Worm (Caenorhabditis elegans): ENCODE results near the gene gpd-3.
A peak's percentile ranks its signal among the peaks of the same experiment; 100 is the strongest.

gpd-3 gene

DNA sequence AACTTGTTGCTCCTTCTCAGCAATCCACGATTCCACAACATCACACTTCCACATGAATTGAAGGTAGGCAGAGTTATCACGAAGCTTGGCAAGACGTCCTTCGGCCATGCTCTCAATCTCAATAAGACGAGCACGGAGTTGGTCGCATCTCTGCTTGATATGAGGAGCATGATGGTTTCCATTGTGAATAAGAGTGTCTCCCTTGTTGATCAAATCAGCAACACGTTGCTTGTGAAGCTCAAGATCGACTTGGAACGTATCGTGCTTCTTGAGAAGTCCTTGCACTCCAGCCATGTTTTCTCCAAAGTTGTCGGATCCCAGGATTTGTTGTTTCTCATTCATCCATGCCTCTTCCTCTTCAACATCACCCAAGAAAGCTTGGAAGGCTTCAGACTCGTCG lies 6.5 kb upstream of the gpd-3 start:
- no peak for TF ChIP-seq elt-4 (tag; optimal IDR thresholded peaks at IDR 0.05)
- TF ChIP-seq ceh-48 (tag; optimal IDR thresholded peaks at IDR 0.05), result no peak
- no peak for TF ChIP-seq hlh-8 (tag; optimal IDR thresholded peaks at IDR 0.05)
- no peak for TF ChIP-seq K02D7.2 (tag; optimal IDR thresholded peaks at IDR 0.05)
- no peak for TF ChIP-seq hlh-6 (tag; optimal IDR thresholded peaks at IDR 0.05)

DNA sequence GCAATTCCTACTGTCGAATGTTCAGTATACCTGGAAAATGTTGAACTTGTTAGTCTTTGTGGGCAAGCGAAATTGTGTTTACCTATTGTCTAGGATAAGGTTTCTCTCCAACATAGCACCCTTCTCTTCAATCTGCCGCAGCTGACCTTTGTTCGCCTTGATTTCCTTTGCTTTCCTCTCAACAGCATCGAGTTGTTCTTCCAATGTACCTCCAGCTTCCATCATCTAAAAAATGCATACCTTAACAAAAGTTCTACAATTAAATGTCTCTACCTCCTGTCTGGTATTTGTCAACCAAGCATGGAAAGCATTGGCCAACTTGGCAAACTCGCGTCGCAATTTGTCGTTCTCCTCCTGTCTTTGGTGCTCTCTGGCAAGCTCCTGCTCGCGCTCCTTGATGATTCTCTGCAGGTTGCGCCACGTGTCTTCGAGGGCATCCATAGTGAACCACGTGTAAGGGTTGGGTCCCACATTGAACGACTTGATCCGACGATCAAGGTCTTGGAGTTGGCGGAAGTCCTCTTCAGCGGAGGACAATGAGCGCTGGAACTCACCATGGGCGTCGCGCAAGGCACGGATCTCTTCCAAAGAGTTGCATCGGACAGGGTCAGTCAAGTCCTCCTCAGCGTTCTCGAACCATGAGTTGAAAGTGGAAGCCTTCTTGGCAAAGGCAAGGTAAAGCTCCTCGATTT lies 5.6 kb upstream of the gpd-3 start:
- TF ChIP-seq hlh-6 (tag; optimal IDR thresholded peaks at IDR 0.05) (no peak), F13H6.1 (tag; optimal IDR thresholded peaks at IDR 0.05) (no peak), unc-55 (GFP tag; optimal IDR thresholded peaks at IDR 0.05) (no peak), hlh-13 (GFP tag; optimal IDR thresholded peaks at IDR 0.05) (no peak), ceh-30 (tag; optimal IDR thresholded peaks at IDR 0.05) (no peak), zip-5 (tag; optimal IDR thresholded peaks at IDR 0.05) (no peak), ets-4 (tag; optimal IDR thresholded peaks at IDR 0.05) (no peak), C08G9.2 (tag; optimal IDR thresholded peaks at IDR 0.05) (no peak), elt-2 (tag; optimal IDR thresholded peaks at IDR 0.05) (no peak), unc-42 (tag; optimal IDR thresholded peaks at IDR 0.05) (no peak), fax-1 (tag; optimal IDR thresholded peaks at IDR 0.05) (no peak), elt-4 (tag; optimal IDR thresholded peaks at IDR 0.05) (no peak), ceh-19 (GFP tag; optimal IDR thresholded peaks at IDR 0.05) (no peak), rnt-1 (tag; optimal IDR thresholded peaks at IDR 0.05) (no peak)

DNA sequence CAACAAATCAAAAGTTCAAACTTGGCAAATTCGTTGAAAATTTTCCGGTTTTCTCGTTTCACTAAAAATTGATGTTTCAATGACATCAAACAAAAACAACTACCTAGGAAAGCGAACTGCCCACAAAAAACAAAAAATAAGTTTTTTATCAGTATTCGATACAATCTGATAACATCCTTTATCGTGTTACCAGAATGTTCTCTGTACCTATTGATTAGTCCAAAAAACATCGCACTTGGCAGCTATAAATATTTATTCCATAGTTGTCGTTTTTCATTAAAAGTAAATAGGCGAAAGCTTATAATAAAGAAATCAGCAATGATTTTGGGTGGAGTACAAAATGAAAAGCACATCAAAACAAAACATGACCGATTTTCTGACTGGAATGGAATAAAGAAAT lies 4.1 kb upstream of the gpd-3 start:
- TF ChIP-seq hlh-15 (tag; optimal IDR thresholded peaks at IDR 0.05) (no peak), elt-2 (tag; optimal IDR thresholded peaks at IDR 0.05) (peak; percentile 87)

DNA sequence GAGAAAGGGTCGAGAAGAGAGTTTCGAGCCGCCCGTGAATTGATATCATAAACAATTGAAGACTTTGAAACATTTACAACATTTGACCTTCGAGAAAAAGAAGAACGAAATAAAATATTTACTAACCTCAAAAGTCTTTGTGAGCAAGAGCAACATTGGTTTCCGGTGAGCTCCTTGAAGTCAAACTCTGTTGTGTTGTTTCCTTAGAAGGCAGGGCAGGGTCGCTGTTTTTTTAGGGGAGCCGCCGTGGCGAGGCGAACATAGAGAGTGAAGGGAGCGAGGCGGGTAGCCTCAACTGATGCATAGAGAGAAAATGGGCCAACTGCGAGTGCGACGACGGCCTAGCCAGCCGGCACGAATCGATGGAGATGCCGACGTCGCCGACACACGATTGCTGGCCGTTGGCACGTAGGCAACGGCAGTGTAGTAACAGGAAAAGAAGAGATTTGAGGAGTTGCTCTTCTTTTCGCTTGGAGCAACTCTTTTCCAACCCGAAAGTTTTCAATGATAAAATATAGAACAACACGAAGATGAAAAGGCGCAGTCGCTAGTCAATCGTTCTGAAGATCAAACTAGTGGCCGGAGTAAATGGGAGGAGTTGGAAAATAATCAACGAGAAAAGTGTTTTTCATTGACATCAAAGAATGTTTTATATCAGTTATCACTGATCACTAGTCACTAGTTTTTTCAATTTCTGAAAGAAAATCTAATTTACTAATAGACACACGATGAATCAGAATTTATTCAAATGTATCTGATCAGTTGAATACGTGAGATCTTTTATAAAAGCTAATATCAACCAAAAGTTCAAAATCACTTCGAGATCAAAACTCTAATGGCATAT lies 3.1 kb upstream of the gpd-3 start, which contains the start of gene mai-1:
Gene mai-1 (minus strand): TSS at position 557 of the 844 bp plus-strand sequence.
- TF ChIP-seq ama-1 (optimal IDR thresholded peaks at IDR 0.05) (no peak), ceh-34 (tag; optimal IDR thresholded peaks at IDR 0.05) (peak; percentile 30), ref-2 (tag; optimal IDR thresholded peaks at IDR 0.05) (peak; percentile 24), dmd-4 (tag; optimal IDR thresholded peaks at IDR 0.05; ENCODE audit: borderline replicate concordance) (no peak), ceh-31 (tag; optimal IDR thresholded peaks at IDR 0.05) (peak; percentile 74), tbx-2 (tag; optimal IDR thresholded peaks at IDR 0.05) (peak; percentile 67), ceh-18 (tag; optimal IDR thresholded peaks at IDR 0.05) (peak; percentile 83), fkh-10 (GFP tag; optimal IDR thresholded peaks at IDR 0.05) (no peak), unc-42 (tag; optimal IDR thresholded peaks at IDR 0.05) (no peak), nfya-1 (tag; optimal IDR thresholded peaks at IDR 0.05) (peak; percentile 51), pat-9 (tag; optimal IDR thresholded peaks at IDR 0.05) (peak; percentile 4)

DNA sequence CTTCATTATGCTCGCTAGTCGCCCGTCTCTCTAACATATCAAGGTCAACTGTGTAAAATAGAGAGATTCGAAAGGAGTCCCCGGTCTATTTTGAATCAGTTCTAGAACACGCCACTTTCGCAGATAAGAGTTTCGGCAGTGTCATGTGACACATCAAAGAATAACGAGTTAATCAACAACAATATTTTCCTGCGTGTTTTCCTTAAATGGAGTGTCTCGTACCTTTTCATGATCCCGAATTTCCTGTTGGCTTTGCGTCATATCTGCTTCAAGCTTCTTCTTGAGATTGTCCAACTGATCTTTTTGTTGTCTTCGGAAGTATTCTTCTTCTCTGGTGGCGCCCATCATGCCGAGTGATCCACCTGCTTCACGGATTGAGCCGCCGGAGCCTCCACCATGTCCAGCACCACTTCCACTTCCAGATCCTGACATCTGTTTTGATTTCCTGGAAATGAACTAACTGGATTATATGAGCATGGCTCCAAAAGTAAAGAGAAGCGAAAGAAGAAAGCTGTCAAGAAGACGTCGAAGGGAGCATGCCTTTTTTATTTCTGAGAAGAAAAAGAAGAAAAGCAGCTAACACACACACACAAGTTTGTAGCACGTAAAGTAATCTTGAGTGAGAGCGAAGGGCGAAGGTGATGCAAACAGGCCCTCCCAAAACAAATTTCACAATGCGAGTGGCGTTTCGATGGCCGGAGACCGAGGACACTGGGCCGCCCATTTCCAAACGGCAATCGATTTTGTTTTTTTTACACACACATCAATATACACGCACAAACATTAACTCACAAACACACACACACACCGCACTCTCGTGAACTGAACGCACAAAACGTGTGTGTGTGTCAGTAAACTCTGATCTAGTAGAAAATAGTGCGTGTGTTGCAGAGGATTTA lies 2.2 kb upstream of the gpd-3 start:
- TF ChIP-seq hlh-6 (tag; optimal IDR thresholded peaks at IDR 0.05) (no peak), F13H6.1 (tag; optimal IDR thresholded peaks at IDR 0.05) (no peak), ref-2 (tag; optimal IDR thresholded peaks at IDR 0.05) (no peak), elt-2 (tag; optimal IDR thresholded peaks at IDR 0.05) (peak; percentile 27), lim-6 (tag; optimal IDR thresholded peaks at IDR 0.05) (no peak), ceh-48 (tag; optimal IDR thresholded peaks at IDR 0.05) (no peak), npax-4 (tag; optimal IDR thresholded peaks at IDR 0.05) (no peak), ceh-45 (GFP tag; IDR thresholded peaks at IDR 0.05) (no peak), hlh-30 (tag; optimal IDR thresholded peaks at IDR 0.05; ENCODE audit: insufficient read depth) (peak; percentile 7), ceh-2 (tag; optimal IDR thresholded peaks at IDR 0.05) (no peak), ceh-9 (tag; optimal IDR thresholded peaks at IDR 0.05) (no peak), ceh-24 (tag; optimal IDR thresholded peaks at IDR 0.05) (no peak), ttx-3 (tag; optimal IDR thresholded peaks at IDR 0.05) (no peak), mec-3 (tag; optimal IDR thresholded peaks at IDR 0.05; ENCODE audit: borderline replicate concordance) (peak; percentile 34), T23F11.4 (GFP tag; optimal IDR thresholded peaks at IDR 0.05) (no peak)

Measured in whole organism, late embryonic.